Fruit fly (Drosophila melanogaster) whole organism, wandering third instar larva: ENCODE results near the gene RPA2.

Source experiments
- Abd-B ChIP-seq: fragments of >200 bp; optimal IDR thresholded peaks from 2 replicates; lab custom pipeline; 2017; ENCODE audit warnings: missing biosample characterization, missing genetic modification characterization
- CG32264 ChIP-seq: fragments of 200-800 bp; sonication (Bioruptor generic); optimal IDR thresholded peaks from 2 replicates; lab custom pipeline; 2016; ENCODE audit warnings: missing biosample characterization, missing genetic modification characterization
- CG9705 ChIP-seq: fragments of 200-800 bp; sonication (Bioruptor generic); optimal IDR thresholded peaks from 2 replicates; lab custom pipeline; 2018; ENCODE audit warnings: missing biosample characterization, mild to moderate bottlenecking, missing genetic modification characterization
- CrebA ChIP-seq: fragments of 200-800 bp; sonication (Bioruptor generic); optimal IDR thresholded peaks from 2 replicates; lab custom pipeline; 2016; ENCODE audit warnings: missing biosample characterization, mild to moderate bottlenecking, missing genetic modification characterization, borderline replicate concordance
- Dfd ChIP-seq: fragments of >200 bp; optimal IDR thresholded peaks from 2 replicates; lab custom pipeline; 2017; ENCODE audit warnings: missing biosample characterization, missing genetic modification characterization
- Dif ChIP-seq: fragments of 200-275, 200-300 bp; sonication (Bioruptor generic); optimal IDR thresholded peaks from 2 replicates; lab custom pipeline; 2018; ENCODE audit warnings: missing biosample characterization, missing genetic modification characterization; ENCODE audit not compliant: partially characterized antibody
- GATAd ChIP-seq: sonication (Bioruptor generic); optimal IDR thresholded peaks from 2 replicates; lab custom pipeline; 2016; ENCODE audit warnings: missing biosample characterization, missing genetic modification characterization
- HLH106 ChIP-seq: fragments of 200-800 bp; optimal IDR thresholded peaks from 3 replicates; lab custom pipeline; 2019; ENCODE audit warnings: missing biosample characterization, mild to moderate bottlenecking, missing genetic modification characterization, moderate library complexity
- Hnf4 ChIP-seq: fragments of 200-800 bp; sonication (Bioruptor generic); optimal IDR thresholded peaks from 2 replicates; lab custom pipeline; 2016; ENCODE audit warnings: missing biosample characterization, mild to moderate bottlenecking, missing genetic modification characterization
- Hr78 ChIP-seq: fragments of >200 bp; optimal IDR thresholded peaks from 2 replicates; lab custom pipeline; 2017; ENCODE audit warnings: missing biosample characterization, missing genetic modification characterization
- Hr83 ChIP-seq: fragments of 200-300 bp; sonication (Bioruptor generic); optimal IDR thresholded peaks from 2 replicates; lab custom pipeline; 2016; ENCODE audit warnings: missing biosample characterization, mild to moderate bottlenecking, missing genetic modification characterization, moderate library complexity; ENCODE audit not compliant: poor library complexity, severe bottlenecking
- Jra ChIP-seq: sonication (Bioruptor generic); optimal IDR thresholded peaks from 2 replicates; lab custom pipeline; 2016; ENCODE audit warnings: missing biosample characterization, missing genetic modification characterization
- Mio ChIP-seq: sonication (Bioruptor generic); optimal IDR thresholded peaks from 2 replicates; lab custom pipeline; 2016; ENCODE audit warnings: missing biosample characterization, missing genetic modification characterization
- Myc ChIP-seq: fragments of >200 bp; optimal IDR thresholded peaks from 2 replicates; lab custom pipeline; 2017
- N ChIP-seq: fragments of >200 bp; optimal IDR thresholded peaks from 2 replicates; lab custom pipeline; 2018; ENCODE audit warnings: missing biosample characterization, missing external identifiers, missing genetic modification characterization
- OdsH ChIP-seq: fragments of 200-800 bp; sonication (Bioruptor generic); optimal IDR thresholded peaks from 2 replicates; lab custom pipeline; 2016; ENCODE audit warnings: missing biosample characterization, mild to moderate bottlenecking, missing genetic modification characterization
- Rel ChIP-seq, 2 experiments: fragments of 200-800 bp; sonication (Bioruptor generic) in 1 of 2; optimal IDR thresholded peaks; 2 replicates in 1 of 2; 3 replicates in 1 of 2; lab custom pipeline; 2016 to 2019; ENCODE audit warnings: mild to moderate bottlenecking in 2 of 2, missing biosample characterization in 2 of 2, missing genetic modification characterization in 2 of 2, moderate library complexity in 1 of 2
- Sp1 ChIP-seq: fragments of 200-800 bp; sonication (Bioruptor generic); optimal IDR thresholded peaks from 3 replicates; lab custom pipeline; 2019; ENCODE audit warnings: missing biosample characterization, mild to moderate bottlenecking, missing genetic modification characterization, moderate library complexity
- Vsx2 ChIP-seq: fragments of 200-300, 225-300 bp; sonication (Bioruptor generic); optimal IDR thresholded peaks from 2 replicates; lab custom pipeline; 2018; ENCODE audit warnings: missing biosample characterization, missing genetic modification characterization; ENCODE audit not compliant: partially characterized antibody
- br ChIP-seq: fragments of 200-800 bp; sonication (Bioruptor generic); optimal IDR thresholded peaks from 2 replicates; lab custom pipeline; 2016; ENCODE audit warnings: missing biosample characterization, missing genetic modification characterization
- brk ChIP-seq: fragments of 200-800 bp; sonication (Bioruptor generic); optimal IDR thresholded peaks from 2 replicates; lab custom pipeline; 2016; ENCODE audit warnings: missing biosample characterization, mild to moderate bottlenecking, missing genetic modification characterization
- dl ChIP-seq, 2 experiments: fragments of 175-275, 200-275 bp in 1 of 2; fragments of 200-275 bp in 1 of 2; sonication (Bioruptor generic); optimal IDR thresholded peaks; lab custom pipeline; 2018; ENCODE audit warnings: mild to moderate bottlenecking in 2 of 2, missing biosample characterization in 2 of 2, missing genetic modification characterization in 2 of 2, moderate library complexity in 2 of 2; ENCODE audit not compliant: partially characterized antibody in 2 of 2, insufficient read depth in 1 of 2
- dmrt93B ChIP-seq: fragments of 200-800 bp; sonication (Bioruptor generic); optimal IDR thresholded peaks from 2 replicates; lab custom pipeline; 2018; ENCODE audit warnings: missing biosample characterization, mild to moderate bottlenecking, missing genetic modification characterization
- dsf ChIP-seq: sonication (Bioruptor generic); optimal IDR thresholded peaks from 2 replicates; lab custom pipeline; 2016; ENCODE audit warnings: missing biosample characterization, missing genetic modification characterization, borderline replicate concordance
- ey ChIP-seq: fragments of 200-800 bp; sonication (Bioruptor generic); optimal IDR thresholded peaks from 2 replicates; lab custom pipeline; 2016; ENCODE audit warnings: missing biosample characterization, missing genetic modification characterization
- foxo ChIP-seq, 2 experiments: fragments of 200-800 bp; sonication (Bioruptor generic); optimal IDR thresholded peaks; 2 replicates in 1 of 2; 3 replicates in 1 of 2; lab custom pipeline; 2016 to 2017; ENCODE audit warnings: missing biosample characterization in 2 of 2, missing genetic modification characterization in 2 of 2
- fru ChIP-seq: fragments of 200-800 bp; sonication (Bioruptor generic); optimal IDR thresholded peaks from 3 replicates; lab custom pipeline; 2016; ENCODE audit warnings: missing biosample characterization, mild to moderate bottlenecking, missing genetic modification characterization
- h ChIP-seq: fragments of 200-800 bp; sonication (Bioruptor generic); optimal IDR thresholded peaks from 3 replicates; lab custom pipeline; 2016; ENCODE audit warnings: missing biosample characterization, mild to moderate bottlenecking, missing genetic modification characterization
- jim ChIP-seq: fragments of 175-275, 200-325 bp; sonication (Bioruptor generic); optimal IDR thresholded peaks from 2 replicates; lab custom pipeline; 2016; ENCODE audit warnings: missing biosample characterization, mild to moderate bottlenecking, missing genetic modification characterization
- lola ChIP-seq: fragments of >200 bp; optimal IDR thresholded peaks from 2 replicates; lab custom pipeline; 2017; ENCODE audit warnings: missing biosample characterization, missing genetic modification characterization
- pan ChIP-seq: fragments of >200 bp; optimal IDR thresholded peaks from 2 replicates; lab custom pipeline; 2017
- psq ChIP-seq: fragments of 200-800 bp; sonication (Bioruptor generic); optimal IDR thresholded peaks from 3 replicates; lab custom pipeline; 2017; ENCODE audit warnings: missing biosample characterization, mild to moderate bottlenecking, missing genetic modification characterization, moderate library complexity
- rgr ChIP-seq: fragments of 200-800 bp; sonication (Bioruptor generic); optimal IDR thresholded peaks from 3 replicates; lab custom pipeline; 2016; ENCODE audit warnings: missing biosample characterization, mild to moderate bottlenecking, missing genetic modification characterization
- sage ChIP-seq: fragments of 200-800 bp; sonication (Bioruptor generic); optimal IDR thresholded peaks from 2 replicates; lab custom pipeline; 2016; ENCODE audit warnings: missing biosample characterization, mild to moderate bottlenecking, missing genetic modification characterization
- sv ChIP-seq: fragments of 200-800 bp; sonication (Bioruptor generic); optimal IDR thresholded peaks from 3 replicates; lab custom pipeline; 2016; ENCODE audit warnings: missing biosample characterization, missing genetic modification characterization
- tai ChIP-seq: sonication (Bioruptor generic); optimal IDR thresholded peaks from 2 replicates; lab custom pipeline; 2016; ENCODE audit warnings: missing biosample characterization, missing genetic modification characterization
- usp ChIP-seq: fragments of >200 bp; optimal IDR thresholded peaks from 2 replicates; lab custom pipeline; 2017; ENCODE audit warnings: missing biosample characterization, missing genetic modification characterization
- woc ChIP-seq: sonication (Bioruptor generic); optimal IDR thresholded peaks from 2 replicates; lab custom pipeline; 2016; ENCODE audit warnings: missing biosample characterization, mild to moderate bottlenecking, missing genetic modification characterization

The RPA2 gene

dm6 chr2L:20881353-20882079 is 44.4 kb downstream of the RPA2 start:
- TF ChIP-seq Sp1 (GFP tag; lab: Kevin White, UChicago), result no peak
- no peak for TF ChIP-seq Hr78 (GFP tag; lab: Kevin White, UChicago)
- TF ChIP-seq foxo (GFP tag; optimal IDR thresholded peaks at IDR 0.05; lab: Kevin White, UChicago), result peak in 1 of 2 experiments; percentile 13
- no peak for TF ChIP-seq CG32264 (GFP tag; lab: Kevin White, UChicago)
- no peak for TF ChIP-seq Mio (GFP tag; lab: Kevin White, UChicago)
- no peak for TF ChIP-seq HLH106
- TF ChIP-seq woc (GFP tag; lab: Kevin White, UChicago), result no peak
- TF ChIP-seq Vsx2 (GFP tag; lab: Kevin White, UChicago), result no peak
- no peak for TF ChIP-seq Abd-B (GFP tag; lab: Kevin White, UChicago)
- no peak for TF ChIP-seq CrebA (GFP tag; lab: Kevin White, UChicago)
- TF ChIP-seq br, result no peak
- no peak for TF ChIP-seq dsf (GFP tag; lab: Kevin White, UChicago)
- no peak for TF ChIP-seq Dif
- TF ChIP-seq Rel (GFP tag; optimal IDR thresholded peaks at IDR 0.05; lab: Kevin White, UChicago), result no peak
- TF ChIP-seq Rel (tag; optimal IDR thresholded peaks at IDR 0.05; lab: Kevin White, UChicago), result peak; percentile 16
- no peak for TF ChIP-seq Jra (GFP tag; lab: Kevin White, UChicago)
- no peak for TF ChIP-seq Dfd (GFP tag; lab: Kevin White, UChicago)
- TF ChIP-seq h (GFP tag; lab: Kevin White, UChicago), result peak; percentile 24
- TF ChIP-seq lola, result no peak
- no peak for TF ChIP-seq CG9705 (GFP tag; lab: Kevin White, UChicago)
- TF ChIP-seq psq (GFP tag; lab: Kevin White, UChicago), result no peak
- no peak for TF ChIP-seq Myc (lab: Kevin White, UChicago)
- no peak for TF ChIP-seq GATAd (GFP tag; lab: Kevin White, UChicago)
- no peak for TF ChIP-seq fru (GFP tag; lab: Kevin White, UChicago)
- no peak for TF ChIP-seq usp (GFP tag; lab: Kevin White, UChicago)
- no peak for TF ChIP-seq sage (GFP tag; lab: Kevin White, UChicago)
- peak; percentile 39 for TF ChIP-seq rgr (GFP tag; lab: Kevin White, UChicago)
- TF ChIP-seq tai (GFP tag; lab: Kevin White, UChicago), result no peak
- TF ChIP-seq Hnf4 (GFP tag; lab: Kevin White, UChicago), result peak; percentile 18
- peak; percentile 91 for TF ChIP-seq Hr83 (GFP tag; lab: Kevin White, UChicago)
- TF ChIP-seq brk, result no peak
- TF ChIP-seq sv (GFP tag; lab: Kevin White, UChicago), result peak; percentile 21
- peak; percentile 10 for TF ChIP-seq dmrt93B
- no peak for TF ChIP-seq pan
- no peak for TF ChIP-seq dl (GFP tag; optimal IDR thresholded peaks at IDR 0.05; lab: Kevin White, UChicago; ENCODE audit: insufficient read depth in 1 of 2, partially characterized antibody in 2 of 2)
- no peak for TF ChIP-seq jim
- no peak for TF ChIP-seq N (GFP tag; lab: Kevin White, UChicago)
- peak; percentile 11 for TF ChIP-seq ey (GFP tag; lab: Kevin White, UChicago)
- no peak for TF ChIP-seq OdsH

dm6 chr2L:20880476-20880875 is 45.5 kb downstream of the RPA2 start:
- TF ChIP-seq CG32264 (GFP tag; lab: Kevin White, UChicago) (no peak), usp (GFP tag; lab: Kevin White, UChicago) (no peak), Sp1 (GFP tag; lab: Kevin White, UChicago) (no peak), psq (GFP tag; lab: Kevin White, UChicago) (peak; percentile 35), Myc (lab: Kevin White, UChicago) (no peak), dsf (GFP tag; lab: Kevin White, UChicago) (no peak), Hr83 (GFP tag; lab: Kevin White, UChicago) (no peak), fru (GFP tag; lab: Kevin White, UChicago) (peak; percentile 42), woc (GFP tag; lab: Kevin White, UChicago) (no peak), Abd-B (GFP tag; lab: Kevin White, UChicago) (no peak), Vsx2 (GFP tag; lab: Kevin White, UChicago) (no peak), OdsH (peak; percentile 41), foxo (GFP tag; optimal IDR thresholded peaks at IDR 0.05; lab: Kevin White, UChicago) (peak in 1 of 2 experiments; percentile 57), br (peak; percentile 53), h (GFP tag; lab: Kevin White, UChicago) (no peak), CG9705 (GFP tag; lab: Kevin White, UChicago) (no peak), ey (GFP tag; lab: Kevin White, UChicago) (peak; percentile 26), Dfd (GFP tag; lab: Kevin White, UChicago) (no peak), Hnf4 (GFP tag; lab: Kevin White, UChicago) (no peak), Jra (GFP tag; lab: Kevin White, UChicago) (no peak), pan (no peak), Dif (no peak), HLH106 (peak; percentile 15), rgr (GFP tag; lab: Kevin White, UChicago) (peak; percentile 27), dl (GFP tag; optimal IDR thresholded peaks at IDR 0.05; lab: Kevin White, UChicago; ENCODE audit: insufficient read depth in 1 of 2, partially characterized antibody in 2 of 2) (no peak), N (GFP tag; lab: Kevin White, UChicago) (no peak), brk (no peak), CrebA (GFP tag; lab: Kevin White, UChicago) (no peak)
